Fruit fly (Drosophila melanogaster) whole organism, wandering third instar larva: ENCODE data around the gene fusl.

ENCODE experiments used
- Abd-B ChIP-seq: fragments of >200 bp; optimal IDR thresholded peaks from 2 replicates; lab custom pipeline; 2017; ENCODE audit warnings: missing biosample characterization, missing genetic modification characterization
- CG32264 ChIP-seq: fragments of 200-800 bp; sonication (Bioruptor generic); optimal IDR thresholded peaks from 2 replicates; lab custom pipeline; 2016; ENCODE audit warnings: missing biosample characterization, missing genetic modification characterization
- CrebA ChIP-seq: fragments of 200-800 bp; sonication (Bioruptor generic); optimal IDR thresholded peaks from 2 replicates; lab custom pipeline; 2016; ENCODE audit warnings: missing biosample characterization, mild to moderate bottlenecking, missing genetic modification characterization, borderline replicate concordance
- Dfd ChIP-seq: fragments of >200 bp; optimal IDR thresholded peaks from 2 replicates; lab custom pipeline; 2017; ENCODE audit warnings: missing biosample characterization, missing genetic modification characterization
- Dif ChIP-seq: fragments of 200-275, 200-300 bp; sonication (Bioruptor generic); optimal IDR thresholded peaks from 2 replicates; lab custom pipeline; 2018; ENCODE audit warnings: missing biosample characterization, missing genetic modification characterization; ENCODE audit not compliant: partially characterized antibody
- GATAd ChIP-seq: sonication (Bioruptor generic); optimal IDR thresholded peaks from 2 replicates; lab custom pipeline; 2016; ENCODE audit warnings: missing biosample characterization, missing genetic modification characterization
- HLH106 ChIP-seq: fragments of 200-800 bp; optimal IDR thresholded peaks from 3 replicates; lab custom pipeline; 2019; ENCODE audit warnings: missing biosample characterization, mild to moderate bottlenecking, missing genetic modification characterization, moderate library complexity
- Hnf4 ChIP-seq: fragments of 200-800 bp; sonication (Bioruptor generic); optimal IDR thresholded peaks from 2 replicates; lab custom pipeline; 2016; ENCODE audit warnings: missing biosample characterization, mild to moderate bottlenecking, missing genetic modification characterization
- Hr78 ChIP-seq: fragments of >200 bp; optimal IDR thresholded peaks from 2 replicates; lab custom pipeline; 2017; ENCODE audit warnings: missing biosample characterization, missing genetic modification characterization
- Hr83 ChIP-seq: fragments of 200-300 bp; sonication (Bioruptor generic); optimal IDR thresholded peaks from 2 replicates; lab custom pipeline; 2016; ENCODE audit warnings: missing biosample characterization, mild to moderate bottlenecking, missing genetic modification characterization, moderate library complexity; ENCODE audit not compliant: poor library complexity, severe bottlenecking
- Mio ChIP-seq: sonication (Bioruptor generic); optimal IDR thresholded peaks from 2 replicates; lab custom pipeline; 2016; ENCODE audit warnings: missing biosample characterization, missing genetic modification characterization
- Myc ChIP-seq: fragments of >200 bp; optimal IDR thresholded peaks from 2 replicates; lab custom pipeline; 2017
- N ChIP-seq: fragments of >200 bp; optimal IDR thresholded peaks from 2 replicates; lab custom pipeline; 2018; ENCODE audit warnings: missing biosample characterization, missing external identifiers, missing genetic modification characterization
- OdsH ChIP-seq: fragments of 200-800 bp; sonication (Bioruptor generic); optimal IDR thresholded peaks from 2 replicates; lab custom pipeline; 2016; ENCODE audit warnings: missing biosample characterization, mild to moderate bottlenecking, missing genetic modification characterization
- Rel ChIP-seq, 2 experiments: fragments of 200-800 bp; sonication (Bioruptor generic) in 1 of 2; optimal IDR thresholded peaks; 2 replicates in 1 of 2; 3 replicates in 1 of 2; lab custom pipeline; 2016 to 2019; ENCODE audit warnings: mild to moderate bottlenecking in 2 of 2, missing biosample characterization in 2 of 2, missing genetic modification characterization in 2 of 2, moderate library complexity in 1 of 2
- Sp1 ChIP-seq: fragments of 200-800 bp; sonication (Bioruptor generic); optimal IDR thresholded peaks from 3 replicates; lab custom pipeline; 2019; ENCODE audit warnings: missing biosample characterization, mild to moderate bottlenecking, missing genetic modification characterization, moderate library complexity
- Vsx2 ChIP-seq: fragments of 200-300, 225-300 bp; sonication (Bioruptor generic); optimal IDR thresholded peaks from 2 replicates; lab custom pipeline; 2018; ENCODE audit warnings: missing biosample characterization, missing genetic modification characterization; ENCODE audit not compliant: partially characterized antibody
- br ChIP-seq: fragments of 200-800 bp; sonication (Bioruptor generic); optimal IDR thresholded peaks from 2 replicates; lab custom pipeline; 2016; ENCODE audit warnings: missing biosample characterization, missing genetic modification characterization
- brk ChIP-seq: fragments of 200-800 bp; sonication (Bioruptor generic); optimal IDR thresholded peaks from 2 replicates; lab custom pipeline; 2016; ENCODE audit warnings: missing biosample characterization, mild to moderate bottlenecking, missing genetic modification characterization
- dl ChIP-seq, 2 experiments: fragments of 175-275, 200-275 bp in 1 of 2; fragments of 200-275 bp in 1 of 2; sonication (Bioruptor generic); optimal IDR thresholded peaks; lab custom pipeline; 2018; ENCODE audit warnings: mild to moderate bottlenecking in 2 of 2, missing biosample characterization in 2 of 2, missing genetic modification characterization in 2 of 2, moderate library complexity in 2 of 2; ENCODE audit not compliant: partially characterized antibody in 2 of 2, insufficient read depth in 1 of 2
- dmrt93B ChIP-seq: fragments of 200-800 bp; sonication (Bioruptor generic); optimal IDR thresholded peaks from 2 replicates; lab custom pipeline; 2018; ENCODE audit warnings: missing biosample characterization, mild to moderate bottlenecking, missing genetic modification characterization
- ey ChIP-seq: fragments of 200-800 bp; sonication (Bioruptor generic); optimal IDR thresholded peaks from 2 replicates; lab custom pipeline; 2016; ENCODE audit warnings: missing biosample characterization, missing genetic modification characterization
- foxo ChIP-seq, 2 experiments: fragments of 200-800 bp; sonication (Bioruptor generic); optimal IDR thresholded peaks; 2 replicates in 1 of 2; 3 replicates in 1 of 2; lab custom pipeline; 2016 to 2017; ENCODE audit warnings: missing biosample characterization in 2 of 2, missing genetic modification characterization in 2 of 2
- fru ChIP-seq: fragments of 200-800 bp; sonication (Bioruptor generic); optimal IDR thresholded peaks from 3 replicates; lab custom pipeline; 2016; ENCODE audit warnings: missing biosample characterization, mild to moderate bottlenecking, missing genetic modification characterization
- h ChIP-seq: fragments of 200-800 bp; sonication (Bioruptor generic); optimal IDR thresholded peaks from 3 replicates; lab custom pipeline; 2016; ENCODE audit warnings: missing biosample characterization, mild to moderate bottlenecking, missing genetic modification characterization
- jim ChIP-seq: fragments of 175-275, 200-325 bp; sonication (Bioruptor generic); optimal IDR thresholded peaks from 2 replicates; lab custom pipeline; 2016; ENCODE audit warnings: missing biosample characterization, mild to moderate bottlenecking, missing genetic modification characterization
- psq ChIP-seq: fragments of 200-800 bp; sonication (Bioruptor generic); optimal IDR thresholded peaks from 3 replicates; lab custom pipeline; 2017; ENCODE audit warnings: missing biosample characterization, mild to moderate bottlenecking, missing genetic modification characterization, moderate library complexity
- rgr ChIP-seq: fragments of 200-800 bp; sonication (Bioruptor generic); optimal IDR thresholded peaks from 3 replicates; lab custom pipeline; 2016; ENCODE audit warnings: missing biosample characterization, mild to moderate bottlenecking, missing genetic modification characterization
- sage ChIP-seq: fragments of 200-800 bp; sonication (Bioruptor generic); optimal IDR thresholded peaks from 2 replicates; lab custom pipeline; 2016; ENCODE audit warnings: missing biosample characterization, mild to moderate bottlenecking, missing genetic modification characterization
- sv ChIP-seq: fragments of 200-800 bp; sonication (Bioruptor generic); optimal IDR thresholded peaks from 3 replicates; lab custom pipeline; 2016; ENCODE audit warnings: missing biosample characterization, missing genetic modification characterization
- tai ChIP-seq: sonication (Bioruptor generic); optimal IDR thresholded peaks from 2 replicates; lab custom pipeline; 2016; ENCODE audit warnings: missing biosample characterization, missing genetic modification characterization
- woc ChIP-seq: sonication (Bioruptor generic); optimal IDR thresholded peaks from 2 replicates; lab custom pipeline; 2016; ENCODE audit warnings: missing biosample characterization, mild to moderate bottlenecking, missing genetic modification characterization

Gene fusl

DNA sequence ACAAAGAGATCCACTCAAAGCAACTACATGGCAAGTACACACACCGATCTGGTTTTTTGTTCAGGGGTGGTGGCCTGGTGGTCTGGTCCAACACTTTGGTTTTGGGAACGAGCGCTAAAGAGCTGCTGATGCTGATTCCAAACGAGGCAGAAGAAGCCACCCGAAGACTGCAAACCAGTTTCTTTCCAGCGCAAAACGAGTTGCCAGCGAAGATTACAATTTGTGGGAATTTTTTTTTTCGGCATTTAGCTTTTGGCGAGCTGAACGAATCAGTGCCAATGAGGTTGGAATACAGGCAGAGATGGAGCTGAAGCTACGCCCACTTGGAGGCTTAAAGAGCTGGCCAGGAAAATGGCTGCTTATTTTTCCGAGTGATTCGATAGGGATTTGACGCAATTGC, 38.6 kb upstream of the fusl start:
- no peak for TF ChIP-seq br (GFP tag; lab: Kevin White, UChicago)
- TF ChIP-seq Sp1 (GFP tag; lab: Kevin White, UChicago) = no peak
- no peak for TF ChIP-seq rgr
- TF ChIP-seq Abd-B = no peak
- no peak for TF ChIP-seq jim
- peak; percentile 50 for TF ChIP-seq Vsx2 (GFP tag; lab: Kevin White, UChicago)
- TF ChIP-seq brk (GFP tag; lab: Kevin White, UChicago) = no peak
- TF ChIP-seq dl (GFP tag; optimal IDR thresholded peaks at IDR 0.05; lab: Kevin White, UChicago; ENCODE audit: insufficient read depth in 1 of 2, partially characterized antibody in 2 of 2) = peak in 1 of 2 experiments; percentile 28
- no peak for TF ChIP-seq N
- no peak for TF ChIP-seq Hnf4
- no peak for TF ChIP-seq dmrt93B (GFP tag; lab: Kevin White, UChicago)
- TF ChIP-seq sage (GFP tag; lab: Kevin White, UChicago) = no peak
- no peak for TF ChIP-seq foxo (GFP tag; optimal IDR thresholded peaks at IDR 0.05; lab: Kevin White, UChicago)
- no peak for TF ChIP-seq Dfd (GFP tag; lab: Kevin White, UChicago)

DNA sequence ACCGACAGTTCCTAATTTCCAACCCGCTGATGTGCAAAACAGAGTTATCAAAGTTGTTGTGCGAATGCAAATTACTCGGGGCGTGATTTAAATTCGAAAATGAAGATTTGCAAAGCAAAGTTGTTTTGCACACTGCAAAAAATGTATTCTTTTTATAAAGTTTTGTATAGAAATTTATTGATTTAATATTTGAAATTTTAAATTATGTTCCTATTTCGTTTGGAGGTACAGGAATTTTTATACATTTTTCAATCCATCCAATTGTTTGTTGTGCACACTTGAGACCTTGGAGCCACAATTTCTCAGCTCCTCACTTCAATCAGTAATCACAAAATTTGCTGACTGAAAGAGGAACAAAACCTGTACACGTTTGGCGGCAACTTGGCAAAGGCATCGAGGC, 37.1 kb upstream of the fusl start:
- TF ChIP-seq Vsx2 (GFP tag; lab: Kevin White, UChicago) (no peak), rgr (peak; percentile 25), Mio (GFP tag; lab: Kevin White, UChicago) (no peak), Hr78 (GFP tag; lab: Kevin White, UChicago) (no peak), Hr83 (GFP tag; lab: Kevin White, UChicago) (no peak), ey (no peak), h (GFP tag; lab: Kevin White, UChicago) (peak; percentile 19), foxo (GFP tag; optimal IDR thresholded peaks at IDR 0.05; lab: Kevin White, UChicago) (peak in 1 of 2 experiments; percentile 31), CG32264 (no peak), OdsH (GFP tag; lab: Kevin White, UChicago) (peak; percentile 4), Sp1 (GFP tag; lab: Kevin White, UChicago) (peak; percentile 9), HLH106 (peak; percentile 35), GATAd (GFP tag; lab: Kevin White, UChicago) (no peak), dl (GFP tag; optimal IDR thresholded peaks at IDR 0.05; lab: Kevin White, UChicago; ENCODE audit: insufficient read depth in 1 of 2, partially characterized antibody in 2 of 2) (no peak), Myc (no peak), fru (GFP tag; lab: Kevin White, UChicago) (peak; percentile 7), jim (no peak), sv (no peak)
- TF ChIP-seq, all 38 proteins: peak for 7

DNA sequence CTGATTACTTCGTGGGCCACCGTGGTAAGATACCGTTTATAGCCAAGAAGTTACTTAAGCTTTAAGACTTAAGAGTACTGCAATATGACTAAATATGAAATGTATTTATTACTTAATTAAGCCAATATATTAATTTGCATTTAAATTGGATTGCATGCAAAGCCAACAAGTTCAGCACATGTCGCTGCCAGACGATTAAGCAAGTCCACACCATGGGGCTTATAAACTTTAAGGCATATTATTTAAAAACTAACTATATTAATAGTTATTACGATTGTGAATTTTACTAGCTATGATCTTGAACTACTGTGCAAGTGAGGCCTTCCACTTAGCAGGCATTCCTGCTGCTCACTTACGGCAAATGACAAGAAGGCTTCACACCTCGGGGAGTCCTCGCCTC, 36.3 kb upstream of the fusl start:
- no peak for TF ChIP-seq N
- TF ChIP-seq Dif (GFP tag; lab: Kevin White, UChicago) = no peak
- no peak for TF ChIP-seq Mio (GFP tag; lab: Kevin White, UChicago)
- no peak for TF ChIP-seq woc (GFP tag; lab: Kevin White, UChicago)
- no peak for TF ChIP-seq Sp1 (GFP tag; lab: Kevin White, UChicago)
- no peak for TF ChIP-seq Dfd (GFP tag; lab: Kevin White, UChicago)
- TF ChIP-seq GATAd (GFP tag; lab: Kevin White, UChicago) = no peak
- no peak for TF ChIP-seq Hnf4
- no peak for TF ChIP-seq CG32264
- TF ChIP-seq Vsx2 (GFP tag; lab: Kevin White, UChicago) = no peak
- TF ChIP-seq fru (GFP tag; lab: Kevin White, UChicago) = no peak
- no peak for TF ChIP-seq dl (GFP tag; optimal IDR thresholded peaks at IDR 0.05; lab: Kevin White, UChicago; ENCODE audit: insufficient read depth in 1 of 2, partially characterized antibody in 2 of 2)
- TF ChIP-seq rgr = no peak
- no peak for TF ChIP-seq sage (GFP tag; lab: Kevin White, UChicago)
- no peak for TF ChIP-seq Rel (GFP tag; optimal IDR thresholded peaks at IDR 0.05; lab: Kevin White, UChicago)
- TF ChIP-seq Rel (tag; optimal IDR thresholded peaks at IDR 0.05; lab: Kevin White, UChicago) = no peak
- no peak for TF ChIP-seq Hr78 (GFP tag; lab: Kevin White, UChicago)
- TF ChIP-seq ey = no peak
- no peak for TF ChIP-seq dmrt93B (GFP tag; lab: Kevin White, UChicago)
- TF ChIP-seq, all 38 proteins: peak for 0

DNA sequence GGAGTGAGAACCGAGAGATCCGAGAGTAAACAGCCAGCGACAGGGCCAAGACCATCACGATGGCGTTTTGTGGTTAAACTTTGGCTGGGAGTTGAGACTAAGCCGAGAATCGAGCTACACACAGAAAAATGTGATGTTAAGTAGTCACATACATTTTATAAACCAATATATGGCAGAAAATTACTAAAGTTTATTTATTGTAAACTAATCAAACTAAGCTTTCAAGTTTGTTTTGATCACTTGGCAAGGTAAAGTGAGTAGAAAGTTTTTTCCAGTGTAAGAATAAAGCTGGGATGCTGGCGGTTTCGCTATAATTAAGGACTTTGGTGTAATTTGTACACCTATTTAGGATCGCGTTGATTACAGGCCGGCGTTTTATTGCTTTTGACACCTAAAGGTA, 34.7 kb upstream of the fusl start:
- TF ChIP-seq OdsH (GFP tag; lab: Kevin White, UChicago) (peak; percentile 49), dl (GFP tag; optimal IDR thresholded peaks at IDR 0.05; lab: Kevin White, UChicago; ENCODE audit: insufficient read depth in 1 of 2, partially characterized antibody in 2 of 2) (no peak), h (GFP tag; lab: Kevin White, UChicago) (peak; percentile 54), Sp1 (GFP tag; lab: Kevin White, UChicago) (peak; percentile 30), brk (GFP tag; lab: Kevin White, UChicago) (no peak), psq (GFP tag; lab: Kevin White, UChicago) (peak; percentile 32), rgr (peak; percentile 34), Hr83 (GFP tag; lab: Kevin White, UChicago) (no peak), CG32264 (no peak), fru (GFP tag; lab: Kevin White, UChicago) (peak; percentile 46), woc (GFP tag; lab: Kevin White, UChicago) (peak; percentile 9), ey (peak; percentile 45), tai (GFP tag; lab: Kevin White, UChicago) (no peak), Hnf4 (peak; percentile 31), CrebA (GFP tag; lab: Kevin White, UChicago) (no peak), HLH106 (peak; percentile 48), Hr78 (GFP tag; lab: Kevin White, UChicago) (no peak), br (GFP tag; lab: Kevin White, UChicago) (peak; percentile 26), sv (no peak), foxo (GFP tag; optimal IDR thresholded peaks at IDR 0.05; lab: Kevin White, UChicago) (peak in 1 of 2 experiments; percentile 54), Abd-B (no peak)
